Worm (Caenorhabditis elegans) whole organism, L1 larva: Measurements from ENCODE around the gene R02F2.7.

Experiments used
- ama-1 ChIP-seq: fragments of 150-350 bp; optimal IDR thresholded peaks from 2 replicates; lab custom pipeline; 2014
- egl-27 ChIP-seq, 2 experiments: fragments of 150-350 bp in 1 of 2; sonication (generic microtip); optimal IDR thresholded peaks; 3 replicates each; lab custom pipeline; 2017 to 2018; ENCODE audit warnings: missing biosample characterization in 2 of 2, missing genetic modification characterization in 2 of 2, missing genetic modification reagents in 2 of 2
- fos-1 ChIP-seq: fragments of 150-350 bp; optimal IDR thresholded peaks from 2 replicates; lab custom pipeline; 2014; ENCODE audit warnings: missing biosample characterization, missing genetic modification characterization
- lsy-2 ChIP-seq, 2 experiments: fragments of 150-350 bp; optimal IDR thresholded peaks; 2 replicates each; lab custom pipeline; 2014; ENCODE audit warnings: missing biosample characterization in 2 of 2, missing genetic modification characterization in 2 of 2
- skn-1 ChIP-seq: fragments of 150-350 bp; optimal IDR thresholded peaks from 2 replicates; lab custom pipeline; 2014; ENCODE audit warnings: missing biosample characterization, missing genetic modification characterization

DNA sequence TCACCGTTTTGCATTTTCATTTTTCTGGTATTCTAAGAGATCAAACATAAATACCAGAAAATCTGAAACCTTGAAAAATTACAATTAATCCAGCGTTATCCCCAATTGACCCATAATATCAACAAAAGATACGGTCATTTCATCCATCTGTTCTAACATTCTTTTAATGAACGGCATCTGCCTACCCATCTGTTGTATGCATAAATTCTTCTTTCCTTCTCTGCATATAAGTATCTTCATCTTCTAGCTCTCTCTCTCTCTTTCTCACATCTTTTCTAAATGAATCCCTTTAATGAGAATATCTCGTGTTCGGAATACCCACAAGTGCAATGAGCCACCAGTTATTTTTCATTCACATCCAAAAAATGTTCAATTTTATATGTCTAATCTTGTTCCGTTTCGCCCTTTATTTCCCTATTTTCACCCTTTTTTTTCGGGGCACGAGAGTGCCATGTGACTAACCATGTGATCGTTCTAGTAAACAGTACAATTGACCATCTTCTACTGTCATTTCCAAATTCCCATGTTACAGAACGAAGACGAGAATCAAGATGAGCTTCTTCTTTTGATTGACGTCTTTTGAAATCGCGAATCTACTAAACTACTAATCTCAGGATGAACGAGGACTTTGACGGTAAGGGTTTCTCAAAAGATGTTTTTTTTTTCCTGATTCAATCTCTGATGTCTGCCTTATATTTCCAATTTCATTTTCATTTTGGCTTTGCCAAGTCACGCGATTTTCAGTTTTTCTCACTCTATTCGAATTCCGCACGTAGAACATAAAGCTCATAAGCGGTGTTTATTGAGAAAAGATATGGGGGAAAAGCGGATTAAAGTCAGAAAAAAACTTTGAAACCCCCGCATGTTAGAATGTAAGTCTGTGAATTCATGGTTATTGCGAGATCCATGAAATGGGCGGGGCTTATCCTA, 18.1 kb upstream of the R02F2.7 start, which contains the start of gene R02F2.1:
- TF ChIP-seq ama-1 (lab: Kevin White, UChicago) (no peak), skn-1 (tag; lab: Kevin White, UChicago) (peak; percentile 16), fos-1 (tag; lab: Kevin White, UChicago) (no peak), egl-27 (tag; optimal IDR thresholded peaks at IDR 0.05; lab: Kevin White, UChicago) (no peak), lsy-2 (tag; optimal IDR thresholded peaks at IDR 0.05; lab: Kevin White, UChicago) (peak; percentile 7 to 45)
